Fruit fly (Drosophila melanogaster) whole organism, embryonic: Measurements from ENCODE around the gene CG7914.

Source experiments
- Blimp-1 ChIP-seq: fragments of 200-800 bp; sonication (Bioruptor generic); optimal IDR thresholded peaks from 3 replicates; lab custom pipeline; 2018; ENCODE audit warnings: missing biosample characterization, missing genetic modification characterization, mild to moderate bottlenecking, moderate library complexity, missing genetic modification reagents
- CG10267 ChIP-seq: fragments of 200-800 bp; sonication (Bioruptor generic); optimal IDR thresholded peaks from 2 replicates; lab custom pipeline; 2018; ENCODE audit warnings: missing biosample characterization, mild to moderate bottlenecking, missing genetic modification characterization, moderate library complexity
- CG10543 ChIP-seq: fragments of 200-800 bp; sonication (Bioruptor generic); optimal IDR thresholded peaks from 3 replicates; lab custom pipeline; 2017; ENCODE audit warnings: missing biosample characterization, mild to moderate bottlenecking, missing genetic modification characterization, moderate library complexity
- CG11695 ChIP-seq: fragments of 200-800 bp; sonication (Bioruptor generic); IDR thresholded peaks from 3 replicates; pipeline ENCODE4 v1.3.6; 2022; ENCODE audit warnings: missing biosample characterization, missing genetic modification characterization
- CG14441 ChIP-seq: fragments of 200-800 bp; sonication (Bioruptor generic); IDR thresholded peaks from 2 replicates; pipeline ENCODE4 v1.3.6; 2022; ENCODE audit warnings: missing biosample characterization, missing genetic modification characterization
- CG15269 ChIP-seq: fragments of 200-800 bp; sonication (Bioruptor generic); optimal IDR thresholded peaks from 2 replicates; lab custom pipeline; 2018; ENCODE audit warnings: missing biosample characterization, mild to moderate bottlenecking, missing genetic modification characterization, moderate library complexity
- CG2712 ChIP-seq: fragments of 200-800 bp; optimal IDR thresholded peaks from 3 replicates; lab custom pipeline; 2019; ENCODE audit warnings: missing biosample characterization, mild to moderate bottlenecking, missing genetic modification characterization, moderate library complexity
- CG3065 ChIP-seq: fragments of 200-800 bp; sonication (Bioruptor generic); optimal IDR thresholded peaks from 2 replicates; lab custom pipeline; 2016; ENCODE audit warnings: missing biosample characterization, missing genetic modification characterization
- CG34224 ChIP-seq: fragments of 200-800 bp; sonication (Bioruptor generic); IDR thresholded peaks from 3 replicates; pipeline ENCODE4 v1.3.6; 2022; ENCODE audit warnings: missing biosample characterization, missing genetic modification characterization; ENCODE audit not compliant: partially characterized antibody
- CG4820 ChIP-seq: fragments of 200-800 bp; sonication (Bioruptor generic); optimal IDR thresholded peaks from 3 replicates; lab custom pipeline; 2016; ENCODE audit warnings: missing biosample characterization, missing genetic modification characterization
- CG5245 ChIP-seq: fragments of 200-800 bp; sonication (Bioruptor generic); optimal IDR thresholded peaks from 3 replicates; lab custom pipeline; 2016; ENCODE audit warnings: missing biosample characterization, missing genetic modification characterization
- CG6175 ChIP-seq: fragments of 200-800 bp; sonication (Bioruptor generic); IDR thresholded peaks from 3 replicates; pipeline ENCODE4 v1.3.6; 2022; ENCODE audit warnings: missing biosample characterization, missing genetic modification characterization
- CG7357 ChIP-seq: fragments of 200-800 bp; sonication (Bioruptor generic); IDR thresholded peaks from 3 replicates; pipeline ENCODE4 v1.3.6; 2022; ENCODE audit warnings: missing biosample characterization, missing genetic modification characterization
- CG7786 ChIP-seq: fragments of 200-800 bp; sonication (Bioruptor generic); optimal IDR thresholded peaks from 2 replicates; lab custom pipeline; 2016; ENCODE audit warnings: missing biosample characterization, missing genetic modification characterization
- CG9727 ChIP-seq: fragments of 200-800 bp; sonication (Bioruptor generic); optimal IDR thresholded peaks from 3 replicates; lab custom pipeline; 2017; ENCODE audit warnings: missing biosample characterization, mild to moderate bottlenecking, missing genetic modification characterization
- D19B ChIP-seq: fragments of 200-800 bp; sonication (Bioruptor generic); optimal IDR thresholded peaks from 2 replicates; lab custom pipeline; 2017; ENCODE audit warnings: missing biosample characterization, mild to moderate bottlenecking, missing genetic modification characterization
- ERR ChIP-seq: fragments of 200-800 bp; sonication (Bioruptor generic); optimal IDR thresholded peaks from 2 replicates; lab custom pipeline; 2016; ENCODE audit warnings: missing biosample characterization, missing genetic modification characterization
- Fer2 ChIP-seq: fragments of 200-800 bp; sonication (Bioruptor generic); optimal IDR thresholded peaks from 2 replicates; lab custom pipeline; 2018; ENCODE audit warnings: missing biosample characterization, mild to moderate bottlenecking, missing genetic modification characterization, moderate library complexity
- HmgZ ChIP-seq: fragments of 200-800 bp; sonication (Bioruptor generic); optimal IDR thresholded peaks from 2 replicates; lab custom pipeline; 2018; ENCODE audit warnings: missing biosample characterization, mild to moderate bottlenecking, missing genetic modification characterization
- Hr39 ChIP-seq: fragments of >200 bp; optimal IDR thresholded peaks from 2 replicates; lab custom pipeline; 2017
- NC2α ChIP-seq: fragments of 200-800 bp; sonication (Bioruptor generic); optimal IDR thresholded peaks from 2 replicates; lab custom pipeline; 2016; ENCODE audit warnings: missing biosample characterization, missing genetic modification characterization
- Ptx1 ChIP-seq: fragments of 200-800 bp; sonication (Bioruptor generic); IDR thresholded peaks from 2 replicates; pipeline ENCODE4 v1.3.6; 2022; ENCODE audit warnings: missing biosample characterization, missing genetic modification characterization
- Sin3A ChIP-seq: fragments of >200 bp; optimal IDR thresholded peaks from 2 replicates; lab custom pipeline; 2018
- Tbp ChIP-seq: fragments of >200 bp; optimal IDR thresholded peaks from 2 replicates; lab custom pipeline; 2018; ENCODE audit warnings: missing biosample characterization, missing genetic modification characterization
- ato ChIP-seq: fragments of 200-800 bp; sonication (Bioruptor generic); IDR thresholded peaks from 2 replicates; pipeline ENCODE4 v1.3.6; 2022; ENCODE audit warnings: missing biosample characterization, missing genetic modification characterization; ENCODE audit not compliant: partially characterized antibody
- cas ChIP-seq: fragments of 200-800 bp; sonication (Bioruptor generic); IDR thresholded peaks from 2 replicates; pipeline ENCODE4 v1.3.6; 2022; ENCODE audit warnings: missing biosample characterization, missing genetic modification characterization
- cato ChIP-seq: fragments of 200-800 bp; sonication (Bioruptor generic); optimal IDR thresholded peaks from 2 replicates; lab custom pipeline; 2016; ENCODE audit warnings: missing biosample characterization, missing genetic modification characterization, borderline replicate concordance
- cg ChIP-seq: fragments of 200-800 bp; sonication (Bioruptor generic); optimal IDR thresholded peaks from 3 replicates; lab custom pipeline; 2019; ENCODE audit warnings: missing biosample characterization, mild to moderate bottlenecking, missing genetic modification characterization, moderate library complexity
- chif ChIP-seq, 2 experiments: fragments of 200-800 bp; sonication (Bioruptor generic); optimal IDR thresholded peaks; 3 replicates each; lab custom pipeline; 2016; ENCODE audit warnings: missing biosample characterization in 2 of 2, missing genetic modification characterization in 2 of 2
- dmrt99B ChIP-seq: fragments of 200-800 bp; sonication (Bioruptor generic); optimal IDR thresholded peaks from 2 replicates; lab custom pipeline; 2018; ENCODE audit warnings: missing biosample characterization, mild to moderate bottlenecking, missing genetic modification characterization, moderate library complexity
- exex ChIP-seq: fragments of 200-800 bp; sonication (Bioruptor generic); optimal IDR thresholded peaks from 4 replicates; lab custom pipeline; 2018; ENCODE audit warnings: missing biosample characterization, mild to moderate bottlenecking, missing genetic modification characterization, moderate library complexity
- gcm ChIP-seq: fragments of 200-800 bp; sonication (Bioruptor generic); optimal IDR thresholded peaks from 2 replicates; lab custom pipeline; 2019; ENCODE audit warnings: missing biosample characterization, mild to moderate bottlenecking, missing genetic modification characterization, moderate library complexity
- gsb-n ChIP-seq: fragments of 200-800 bp; sonication (Bioruptor generic); optimal IDR thresholded peaks from 3 replicates; lab custom pipeline; 2018; ENCODE audit warnings: missing biosample characterization, mild to moderate bottlenecking, missing genetic modification characterization
- her ChIP-seq: fragments of 200-800 bp; sonication (Bioruptor generic); optimal IDR thresholded peaks from 2 replicates; lab custom pipeline; 2016; ENCODE audit warnings: missing biosample characterization, missing genetic modification characterization
- hkb ChIP-seq, 2 experiments: fragments of 200-800 bp in 1 of 2; fragments of >200 bp in 1 of 2; sonication (Bioruptor generic) in 1 of 2; IDR thresholded peaks in 1 of 2; optimal IDR thresholded peaks in 1 of 2; 2 replicates each; pipeline versions ENCODE4 v1.3.6 to Lab custom; 2017 to 2022; ENCODE audit warnings: missing biosample characterization in 1 of 2, missing genetic modification characterization in 1 of 2
- kay ChIP-seq: fragments of 200-800 bp; sonication (Bioruptor generic); optimal IDR thresholded peaks from 2 replicates; lab custom pipeline; 2016; ENCODE audit warnings: missing biosample characterization, missing genetic modification characterization
- lab ChIP-seq: fragments of 200-800 bp; sonication (Bioruptor generic); optimal IDR thresholded peaks from 3 replicates; lab custom pipeline; 2017; ENCODE audit warnings: missing biosample characterization, missing genetic modification characterization, mild to moderate bottlenecking, moderate library complexity, missing genetic modification reagents
- oc ChIP-seq: fragments of 200-800 bp; sonication (Bioruptor generic); optimal IDR thresholded peaks from 2 replicates; lab custom pipeline; 2018; ENCODE audit warnings: missing biosample characterization, mild to moderate bottlenecking, missing genetic modification characterization, moderate library complexity
- p53 ChIP-seq: fragments of 200-800 bp; sonication (Bioruptor generic); optimal IDR thresholded peaks from 2 replicates; lab custom pipeline; 2016; ENCODE audit warnings: missing biosample characterization, missing genetic modification characterization
- pfk ChIP-seq: fragments of 200-800 bp; sonication (Bioruptor generic); optimal IDR thresholded peaks from 2 replicates; lab custom pipeline; 2018; ENCODE audit warnings: missing biosample characterization, mild to moderate bottlenecking, missing genetic modification characterization, moderate library complexity
- pnt ChIP-seq: fragments of 200-800 bp; sonication (Bioruptor generic); optimal IDR thresholded peaks from 3 replicates; lab custom pipeline; 2016; ENCODE audit warnings: missing biosample characterization, missing genetic modification characterization
- ranshi ChIP-seq: fragments of 200-800 bp; sonication (Bioruptor generic); IDR thresholded peaks from 2 replicates; pipeline ENCODE4 v1.3.6; 2022; ENCODE audit warnings: missing biosample characterization, missing genetic modification characterization
- row ChIP-seq: fragments of 200-800 bp; sonication (Bioruptor generic); IDR thresholded peaks from 3 replicates; pipeline ENCODE4 v1.3.6; 2022; ENCODE audit warnings: missing biosample characterization, missing genetic modification characterization
- sd ChIP-seq: fragments of 200-800 bp; sonication (Bioruptor generic); optimal IDR thresholded peaks from 3 replicates; lab custom pipeline; 2018; ENCODE audit warnings: missing biosample characterization, mild to moderate bottlenecking, missing genetic modification characterization, moderate library complexity
- sens ChIP-seq: fragments of 200-800 bp; sonication (Bioruptor generic); peaks from one replicate; lab custom pipeline; 2016; ENCODE audit warnings: missing biosample characterization, missing genetic modification characterization
- slbo ChIP-seq: fragments of 200-800 bp; sonication (Bioruptor generic); IDR thresholded peaks from 2 replicates; pipeline ENCODE4 v1.3.6; 2022; ENCODE audit warnings: missing biosample characterization, missing genetic modification characterization
- so ChIP-seq: fragments of 200-800 bp; sonication (Bioruptor generic); IDR thresholded peaks from 3 replicates; pipeline ENCODE4 v1.3.6; 2022; ENCODE audit warnings: missing biosample characterization, missing genetic modification characterization
- tgo ChIP-seq: fragments of 200-800 bp; sonication (Bioruptor generic); IDR thresholded peaks from 3 replicates; pipeline ENCODE4 v1.3.6; 2022; ENCODE audit warnings: missing biosample characterization, missing genetic modification characterization
- ttk ChIP-seq: fragments of 200-800 bp; sonication (Bioruptor generic); IDR thresholded peaks from 2 replicates; pipeline ENCODE4 v2.1.2; 2022; ENCODE audit warnings: missing biosample characterization, missing genetic modification characterization
- z ChIP-seq: fragments of 200-800 bp; sonication (Bioruptor generic); IDR thresholded peaks from 3 replicates; pipeline ENCODE4 v1.3.6; 2022; ENCODE audit warnings: missing biosample characterization, missing genetic modification characterization

The CG7914 gene

dm6 chrX:19167586-19168403 is 25.5 kb downstream of the CG7914 start (continued):
- TF ChIP-seq sens (peak; percentile 14), hkb (optimal IDR thresholded peaks at IDR 0.05; lab: Kevin White, UChicago) (no peak), hkb (GFP tag; IDR thresholded peaks at IDR 0.05; lab: Robert Waterston, UW) (no peak), row (peak; percentile 80), lab (GFP tag; lab: Kevin White, UChicago) (peak; percentile 24), Sin3A (lab: Kevin White, UChicago) (no peak), cg (GFP tag; lab: Kevin White, UChicago) (peak; percentile 80), p53 (GFP tag; lab: Kevin White, UChicago) (no peak), sd (tag; lab: Kevin White, UChicago) (peak; percentile 69), cato (GFP tag; lab: Kevin White, UChicago) (no peak), NC2α (GFP tag; lab: Kevin White, UChicago) (no peak), CG15269 (tag; lab: Kevin White, UChicago) (peak; percentile 7), z (GFP tag; lab: Robert Waterston, UW) (peak; percentile 89), CG2712 (no peak), gcm (GFP tag; lab: Kevin White, UChicago) (no peak), CG6175 (GFP tag; lab: Robert Waterston, UW) (peak; percentile 73; the same call in 2 of the 3 replicates), Fer2 (tag; lab: Kevin White, UChicago) (no peak), D19B (GFP tag; lab: Kevin White, UChicago) (peak; percentile 51), ato (no peak), pnt (no peak), CG7786 (no peak), CG7357 (GFP tag; lab: Robert Waterston, UW) (no peak), her (GFP tag; lab: Kevin White, UChicago) (peak; percentile 2), CG9727 (GFP tag; lab: Kevin White, UChicago) (no peak), kay (GFP tag; lab: Kevin White, UChicago) (no peak), CG14441 (GFP tag; lab: Robert Waterston, UW) (no peak), Hr39 (lab: Kevin White, UChicago) (no peak), Blimp-1 (GFP tag; lab: Kevin White, UChicago) (no peak), tgo (GFP tag; lab: Robert Waterston, UW) (0 out of 3 replicates have a peak, but pooled peaks have one; percentile 13), gsb-n (tag; lab: Kevin White, UChicago) (no peak), chif (GFP tag; optimal IDR thresholded peaks at IDR 0.05; lab: Kevin White, UChicago) (no peak), ranshi (GFP tag; lab: Robert Waterston, UW) (no peak), pfk (GFP tag; lab: Kevin White, UChicago) (no peak), slbo (GFP tag; lab: Robert Waterston, UW) (peak; percentile 25; the same call in 1 of the 2 replicates), CG10267 (tag; lab: Kevin White, UChicago) (no peak), oc (peak; percentile 25), cas (GFP tag; lab: Robert Waterston, UW) (no peak), CG5245 (GFP tag; lab: Kevin White, UChicago) (no peak), CG11695 (GFP tag; lab: Robert Waterston, UW) (no peak), dmrt99B (tag; lab: Kevin White, UChicago) (no peak), HmgZ (peak; percentile 37), CG3065 (GFP tag; lab: Kevin White, UChicago) (no peak), exex (peak; percentile 44), Ptx1 (0 out of 2 replicates have a peak, but pooled peaks have one; percentile 15), so (peak; percentile 57; the same call in 1 of the 3 replicates), ERR (GFP tag; lab: Kevin White, UChicago) (no peak), ttk (GFP tag; lab: Robert Waterston, UW) (no peak), CG10543 (peak; percentile 60), Tbp (GFP tag; lab: Kevin White, UChicago) (no peak), CG34224 (GFP tag; lab: Robert Waterston, UW) (no peak), CG4820 (GFP tag; lab: Kevin White, UChicago) (no peak)
